Worm (Caenorhabditis elegans): ENCODE results near the gene rrf-3.
A peak's percentile ranks its signal among the peaks of the same experiment; 100 is the strongest.

rrf-3 gene

ce11 chrII:8128273-8129039, 33.8 kb upstream of the rrf-3 start:
- no peak for TF ChIP-seq nhr-77 (tag; optimal IDR thresholded peaks at IDR 0.05)
- TF ChIP-seq unc-130 (tag; optimal IDR thresholded peaks at IDR 0.05) = peak; percentile 90
- TF ChIP-seq unc-86 (tag; optimal IDR thresholded peaks at IDR 0.05) = peak; percentile 3
- peak; percentile 70 for TF ChIP-seq grh-1 (GFP tag; IDR thresholded peaks at IDR 0.05)
- TF ChIP-seq mab-9 (GFP tag; IDR thresholded peaks at IDR 0.05) = no peak
- peak; percentile 42 for TF ChIP-seq ceh-8 (GFP tag; optimal IDR thresholded peaks at IDR 0.05)
- peak; percentile 30 for TF ChIP-seq irx-1 (tag; optimal IDR thresholded peaks at IDR 0.05)
- no peak for TF ChIP-seq fkh-10 (GFP tag; optimal IDR thresholded peaks at IDR 0.05)
- no peak for TF ChIP-seq C34B4.2 (tag; optimal IDR thresholded peaks at IDR 0.05)
- TF ChIP-seq fkh-4 (tag; optimal IDR thresholded peaks at IDR 0.05; ENCODE audit: borderline replicate concordance) = no peak
- TF ChIP-seq nhr-28 (tag; optimal IDR thresholded peaks at IDR 0.05) = no peak
- TF ChIP-seq fkh-8 (tag; optimal IDR thresholded peaks at IDR 0.05) = peak; percentile 15
- TF ChIP-seq unc-98 (GFP tag; IDR thresholded peaks at IDR 0.05) = no peak
- TF ChIP-seq unc-62 (GFP tag; optimal IDR thresholded peaks at IDR 0.05) = no peak
- TF ChIP-seq nhr-71 (tag; optimal IDR thresholded peaks at IDR 0.05) = peak; percentile 93
- TF ChIP-seq tlp-1 (tag; optimal IDR thresholded peaks at IDR 0.05) = no peak
- TF ChIP-seq aly-2 (tag; optimal IDR thresholded peaks at IDR 0.05) = no peak
- peak; percentile 69 to 76 for TF ChIP-seq lsy-2 (tag; optimal IDR thresholded peaks at IDR 0.05)
- TF ChIP-seq ztf-4 (tag; optimal IDR thresholded peaks at IDR 0.05) = peak; percentile 57
- peak; percentile 92 for TF ChIP-seq nhr-85 (tag)
- peak; percentile 76 for TF ChIP-seq nhr-19 (GFP tag; conservative IDR thresholded peaks at IDR 0.05)
- TF ChIP-seq rnt-1 (tag; optimal IDR thresholded peaks at IDR 0.05) = peak; percentile 78
- TF ChIP-seq ces-1 (GFP tag; optimal IDR thresholded peaks at IDR 0.05) = no peak
- TF ChIP-seq nhr-237 (tag; optimal IDR thresholded peaks at IDR 0.05) = no peak
- TF ChIP-seq pag-3 (tag; optimal IDR thresholded peaks at IDR 0.05; ENCODE audit: borderline replicate concordance, insufficient read depth) = peak; percentile 81
- no peak for TF ChIP-seq isw-1 (GFP tag; IDR thresholded peaks at IDR 0.05)
- peak; percentile 29 for TF ChIP-seq C16A3.4 (tag; optimal IDR thresholded peaks at IDR 0.05)
- peak; percentile 55 for TF ChIP-seq blmp-1 (tag; optimal IDR thresholded peaks at IDR 0.05)
- TF ChIP-seq xbp-1 (tag; optimal IDR thresholded peaks at IDR 0.05) = peak; percentile 72
- no peak for TF ChIP-seq zag-1 (tag; optimal IDR thresholded peaks at IDR 0.05)
- peak; percentile 50 for TF ChIP-seq tbx-2 (tag; optimal IDR thresholded peaks at IDR 0.05)
- no peak for TF ChIP-seq efl-3 (GFP tag; optimal IDR thresholded peaks at IDR 0.05)
- TF ChIP-seq ets-5 (GFP tag; IDR thresholded peaks at IDR 0.05) = no peak
- no peak for TF ChIP-seq zip-4 (GFP tag; optimal IDR thresholded peaks at IDR 0.05)
- TF ChIP-seq lin-13 (GFP tag; optimal IDR thresholded peaks at IDR 0.05) = no peak
- peak; percentile 41 for TF ChIP-seq nhr-90 (tag; optimal IDR thresholded peaks at IDR 0.05; ENCODE audit: poor library complexity)
- TF ChIP-seq elt-3 (tag; optimal IDR thresholded peaks at IDR 0.05) = peak in 5 of 6 experiments; percentile 9 to 77 (median 50)
- peak; percentile 14 for TF ChIP-seq lin-15B (tag; optimal IDR thresholded peaks at IDR 0.05)
- peak; percentile 15 for TF ChIP-seq dsc-1 (tag; optimal IDR thresholded peaks at IDR 0.05)
- no peak for TF ChIP-seq nhr-84 (tag; optimal IDR thresholded peaks at IDR 0.05)
- no peak for TF ChIP-seq sox-4 (tag; optimal IDR thresholded peaks at IDR 0.05)
- TF ChIP-seq pax-3 (tag; optimal IDR thresholded peaks at IDR 0.05) = peak; percentile 14
- no peak for TF ChIP-seq alr-1 (tag; optimal IDR thresholded peaks at IDR 0.05; ENCODE audit: borderline replicate concordance)
- peak; percentile 21 for TF ChIP-seq mep-1 (tag; optimal IDR thresholded peaks at IDR 0.05)
- TF ChIP-seq lir-3 (tag; optimal IDR thresholded peaks at IDR 0.05; ENCODE audit: poor library complexity) = peak; percentile 33
- TF ChIP-seq Y116A8C.19 (tag; optimal IDR thresholded peaks at IDR 0.05; ENCODE audit: borderline replicate concordance) = no peak
- peak; percentile 17 for TF ChIP-seq elt-2 (tag; optimal IDR thresholded peaks at IDR 0.05)
- TF ChIP-seq ceh-63 (GFP tag; optimal IDR thresholded peaks at IDR 0.05) = no peak
- peak; percentile 6 to 33 for TF ChIP-seq efl-1 (optimal IDR thresholded peaks at IDR 0.05)
- peak; percentile 12 to 58 for TF ChIP-seq efl-1 (GFP tag; optimal IDR thresholded peaks at IDR 0.05 in 1 of 2)
- TF ChIP-seq ceh-88 (GFP tag; IDR thresholded peaks at IDR 0.05) = no peak; the same call in 1 of the 2 replicates
